Fruit fly (Drosophila melanogaster) whole organism, embryonic: Measurements from ENCODE around the gene NANS.

Experiments
- ATbp ChIP-seq: fragments of 200-800 bp; sonication (Bioruptor generic); optimal IDR thresholded peaks from 2 replicates; lab custom pipeline; 2017; ENCODE audit warnings: missing biosample characterization, mild to moderate bottlenecking, missing genetic modification characterization, missing genetic modification reagents
- Abd-B ChIP-seq: fragments of 200-800 bp; sonication (Bioruptor generic); optimal IDR thresholded peaks from 2 replicates; lab custom pipeline; 2018; ENCODE audit warnings: missing biosample characterization, mild to moderate bottlenecking, missing genetic modification characterization, moderate library complexity
- Bgb ChIP-seq: fragments of 200-800 bp; sonication (Bioruptor generic); IDR thresholded peaks from 2 replicates; pipeline ENCODE4 v1.3.6; 2022; ENCODE audit warnings: missing biosample characterization, missing genetic modification characterization; ENCODE audit not compliant: partially characterized antibody
- CG10267 ChIP-seq: fragments of 200-800 bp; sonication (Bioruptor generic); optimal IDR thresholded peaks from 2 replicates; lab custom pipeline; 2018; ENCODE audit warnings: missing biosample characterization, mild to moderate bottlenecking, missing genetic modification characterization, moderate library complexity
- CG11456 ChIP-seq: fragments of 200-800 bp; sonication (Bioruptor generic); IDR thresholded peaks from 3 replicates; pipeline ENCODE4 v1.3.6; 2022; ENCODE audit warnings: missing biosample characterization, missing genetic modification characterization
- CG12219 ChIP-seq: fragments of 200-800 bp; sonication (Bioruptor generic); optimal IDR thresholded peaks from 3 replicates; lab custom pipeline; 2018; ENCODE audit warnings: missing biosample characterization, mild to moderate bottlenecking, missing genetic modification characterization
- CG12236 ChIP-seq: fragments of 200-800 bp; sonication (Bioruptor generic); optimal IDR thresholded peaks from 2 replicates; lab custom pipeline; 2016; ENCODE audit warnings: missing biosample characterization, missing genetic modification characterization
- CG13424 ChIP-seq: fragments of 200-800 bp; sonication (Bioruptor generic); optimal IDR thresholded peaks from 2 replicates; lab custom pipeline; 2019; ENCODE audit warnings: missing biosample characterization, mild to moderate bottlenecking, missing genetic modification characterization, moderate library complexity
- CG1603 ChIP-seq: fragments of 200-800 bp; sonication (Bioruptor generic); optimal IDR thresholded peaks from 2 replicates; lab custom pipeline; 2019; ENCODE audit warnings: missing biosample characterization, mild to moderate bottlenecking, missing genetic modification characterization, moderate library complexity
- CG17186 ChIP-seq: fragments of 200-800 bp; sonication (Bioruptor generic); optimal IDR thresholded peaks from 3 replicates; lab custom pipeline; 2017; ENCODE audit warnings: missing biosample characterization, missing genetic modification reagents, missing genetic modification characterization
- CG18619 ChIP-seq: fragments of 200-800 bp; sonication (Bioruptor generic); optimal IDR thresholded peaks from 3 replicates; lab custom pipeline; 2017; ENCODE audit warnings: missing biosample characterization, mild to moderate bottlenecking, missing genetic modification characterization
- CG2120 ChIP-seq: fragments of 200-800 bp; sonication (Bioruptor generic); optimal IDR thresholded peaks from 3 replicates; lab custom pipeline; 2016; ENCODE audit warnings: missing biosample characterization, missing genetic modification characterization
- CG31365 ChIP-seq: fragments of 200-800 bp; sonication (Bioruptor generic); optimal IDR thresholded peaks from 2 replicates; lab custom pipeline; 2018; ENCODE audit warnings: missing biosample characterization, mild to moderate bottlenecking, missing genetic modification characterization
- CG32532 ChIP-seq: fragments of 200-800 bp; sonication (Bioruptor generic); IDR thresholded peaks from 2 replicates; pipeline ENCODE4 v1.3.6; 2022; ENCODE audit warnings: missing biosample characterization, missing genetic modification characterization
- CG3995 ChIP-seq: fragments of 200-800 bp; sonication (Bioruptor generic); optimal IDR thresholded peaks from 3 replicates; lab custom pipeline; 2016; ENCODE audit warnings: missing biosample characterization, missing genetic modification characterization
- CG4328 ChIP-seq: fragments of 200-800 bp; sonication (Bioruptor generic); optimal IDR thresholded peaks from 3 replicates; lab custom pipeline; 2017; ENCODE audit warnings: missing biosample characterization, missing genetic modification reagents, missing genetic modification characterization
- CG4424 ChIP-seq: fragments of 200-800 bp; sonication (Bioruptor generic); optimal IDR thresholded peaks from 3 replicates; lab custom pipeline; 2016; ENCODE audit warnings: missing biosample characterization, missing genetic modification characterization
- CG4707 ChIP-seq: fragments of 200-800 bp; sonication (Bioruptor generic); optimal IDR thresholded peaks from 2 replicates; lab custom pipeline; 2018; ENCODE audit warnings: missing biosample characterization, mild to moderate bottlenecking, missing genetic modification characterization, moderate library complexity
- CG6689 ChIP-seq: fragments of 200-800 bp; sonication (Bioruptor generic); IDR thresholded peaks from 2 replicates; pipeline ENCODE4 v1.3.6; 2022; ENCODE audit warnings: missing biosample characterization, missing genetic modification characterization
- CG7556 ChIP-seq: fragments of 200-800 bp; sonication (Bioruptor generic); optimal IDR thresholded peaks from 2 replicates; lab custom pipeline; 2017; ENCODE audit warnings: missing biosample characterization, mild to moderate bottlenecking, missing genetic modification characterization
- CG8388 ChIP-seq: fragments of 200-800 bp; sonication (Bioruptor generic); optimal IDR thresholded peaks from 2 replicates; lab custom pipeline; 2019; ENCODE audit warnings: missing biosample characterization, mild to moderate bottlenecking, missing genetic modification characterization, moderate library complexity
- CG9437 ChIP-seq: fragments of 200-800 bp; sonication (Bioruptor generic); optimal IDR thresholded peaks from 2 replicates; lab custom pipeline; 2018; ENCODE audit warnings: missing biosample characterization, mild to moderate bottlenecking, missing genetic modification characterization
- Camta ChIP-seq: fragments of 200-800 bp; sonication (Bioruptor generic); optimal IDR thresholded peaks from 2 replicates; lab custom pipeline; 2016; ENCODE audit warnings: missing biosample characterization, missing genetic modification characterization
- D19A ChIP-seq: fragments of 200-800 bp; optimal IDR thresholded peaks from 3 replicates; lab custom pipeline; 2019; ENCODE audit warnings: missing biosample characterization, mild to moderate bottlenecking, missing genetic modification characterization, moderate library complexity
- Ets65A ChIP-seq: fragments of 200-800 bp; sonication (Bioruptor generic); peaks from one replicate; lab custom pipeline; 2016; ENCODE audit warnings: missing biosample characterization, missing genetic modification characterization
- Hmx ChIP-seq: fragments of 200-800 bp; sonication (Bioruptor generic); optimal IDR thresholded peaks from 2 replicates; lab custom pipeline; 2016; ENCODE audit warnings: missing biosample characterization, missing genetic modification characterization
- Jarid2 ChIP-seq: fragments of 200-800 bp; sonication (Bioruptor generic); optimal IDR thresholded peaks from 3 replicates; lab custom pipeline; 2017; ENCODE audit warnings: mild to moderate bottlenecking, missing biosample characterization, missing genetic modification reagents, missing genetic modification characterization
- Sox100B ChIP-seq: fragments of 200-800 bp; sonication (Bioruptor generic); optimal IDR thresholded peaks from 3 replicates; lab custom pipeline; 2018; ENCODE audit warnings: missing biosample characterization, mild to moderate bottlenecking, missing genetic modification characterization
- Usf ChIP-seq: fragments of 200-800 bp; sonication (Bioruptor generic); optimal IDR thresholded peaks from 2 replicates; lab custom pipeline; 2017; ENCODE audit warnings: missing genotype, missing biosample characterization, missing genetic modification characterization
- Xbp1 ChIP-seq: fragments of 200-800 bp; sonication (Bioruptor generic); optimal IDR thresholded peaks from 3 replicates; lab custom pipeline; 2016; ENCODE audit warnings: missing biosample characterization, mild to moderate bottlenecking, missing genetic modification characterization
- bcd ChIP-seq: fragments of 200-800 bp; sonication (Bioruptor generic); optimal IDR thresholded peaks from 2 replicates; lab custom pipeline; 2017; ENCODE audit warnings: missing biosample characterization, mild to moderate bottlenecking, missing genetic modification characterization
- cato ChIP-seq: fragments of 200-800 bp; sonication (Bioruptor generic); optimal IDR thresholded peaks from 2 replicates; lab custom pipeline; 2016; ENCODE audit warnings: missing biosample characterization, missing genetic modification characterization, borderline replicate concordance
- ci ChIP-seq: fragments of 200-800 bp; sonication (Bioruptor generic); IDR thresholded peaks from 3 replicates; pipeline ENCODE4 v1.3.6; 2022; ENCODE audit warnings: missing biosample characterization, missing genetic modification characterization
- crol ChIP-seq: fragments of 200-800 bp; sonication (Bioruptor generic); IDR thresholded peaks from 2 replicates; pipeline ENCODE4 v1.3.6; 2022; ENCODE audit warnings: missing biosample characterization, missing genetic modification characterization
- disco-r ChIP-seq: fragments of 200-800 bp; sonication (Bioruptor generic); optimal IDR thresholded peaks from 2 replicates; lab custom pipeline; 2016; ENCODE audit warnings: missing biosample characterization, missing genetic modification characterization
- dmrt11E ChIP-seq: fragments of 200-800 bp; sonication (Bioruptor generic); optimal IDR thresholded peaks from 3 replicates; lab custom pipeline; 2018; ENCODE audit warnings: missing biosample characterization, mild to moderate bottlenecking, missing genetic modification characterization, moderate library complexity
- fd102C ChIP-seq: fragments of 200-800 bp; sonication (Bioruptor generic); optimal IDR thresholded peaks from 2 replicates; lab custom pipeline; 2018; ENCODE audit warnings: missing biosample characterization, mild to moderate bottlenecking, missing genetic modification characterization, moderate library complexity
- h ChIP-seq: fragments of >200 bp; optimal IDR thresholded peaks from 2 replicates; lab custom pipeline; 2017
- ham ChIP-seq: fragments of 200-800 bp; sonication (Bioruptor generic); IDR thresholded peaks from 2 replicates; pipeline ENCODE4 v1.3.6; 2022; ENCODE audit warnings: missing biosample characterization, missing genetic modification characterization
- hb ChIP-seq: fragments of 200-800 bp; sonication (Bioruptor generic); IDR thresholded peaks from 3 replicates; pipeline ENCODE4 v1.3.6; 2022; ENCODE audit warnings: missing biosample characterization, missing genetic modification characterization; ENCODE audit not compliant: partially characterized antibody
- her ChIP-seq: fragments of 200-800 bp; sonication (Bioruptor generic); optimal IDR thresholded peaks from 2 replicates; lab custom pipeline; 2016; ENCODE audit warnings: missing biosample characterization, missing genetic modification characterization
- knrl ChIP-seq: fragments of 200-800 bp; sonication (Bioruptor generic); IDR thresholded peaks from 3 replicates; pipeline ENCODE4 v1.3.6; 2022; ENCODE audit warnings: missing biosample characterization, missing genetic modification characterization; ENCODE audit not compliant: partially characterized antibody
- lbe ChIP-seq: fragments of 200-800 bp; sonication (Bioruptor generic); optimal IDR thresholded peaks from 2 replicates; lab custom pipeline; 2016; ENCODE audit warnings: missing biosample characterization, mild to moderate bottlenecking, missing genetic modification characterization
- oc ChIP-seq: fragments of 200-800 bp; sonication (Bioruptor generic); optimal IDR thresholded peaks from 2 replicates; lab custom pipeline; 2018; ENCODE audit warnings: missing biosample characterization, mild to moderate bottlenecking, missing genetic modification characterization, moderate library complexity
- phol ChIP-seq: fragments of 200-800 bp; sonication (Bioruptor generic); optimal IDR thresholded peaks from 3 replicates; lab custom pipeline; 2018; ENCODE audit warnings: missing biosample characterization, mild to moderate bottlenecking, missing genetic modification characterization, moderate library complexity
- rib ChIP-seq: fragments of 200-800 bp; sonication (Bioruptor generic); IDR thresholded peaks from 2 replicates; pipeline ENCODE4 v1.3.6; 2022; ENCODE audit warnings: missing biosample characterization, missing genetic modification characterization
- trh ChIP-seq: fragments of 200-800 bp; sonication (Bioruptor generic); optimal IDR thresholded peaks from 2 replicates; lab custom pipeline; 2016; ENCODE audit warnings: missing biosample characterization, missing genetic modification characterization
- usp ChIP-seq: fragments of >200 bp; optimal IDR thresholded peaks from 2 replicates; lab custom pipeline; 2017; ENCODE audit warnings: missing biosample characterization, missing genetic modification characterization
- zfh1 ChIP-seq: fragments of 200-800 bp; sonication (Bioruptor generic); IDR thresholded peaks from 3 replicates; pipeline ENCODE4 v1.3.6; 2022; ENCODE audit warnings: missing biosample characterization, missing genetic modification characterization
- zfh2 ChIP-seq: fragments of 200-800 bp; sonication (Bioruptor generic); optimal IDR thresholded peaks from 2 replicates; lab custom pipeline; 2016; ENCODE audit warnings: missing biosample characterization, missing genetic modification characterization

NANS gene

dm6 chr3R:12439401-12440143, 13.2 kb downstream of the NANS start, which contains the start of gene Desat1 (continued):
- peak; percentile 50 for TF ChIP-seq lbe
- TF ChIP-seq zfh1 (GFP tag; lab: Robert Waterston, UW), result no peak
- TF ChIP-seq Camta (GFP tag; lab: Kevin White, UChicago), result no peak
- no peak for TF ChIP-seq CG32532 (GFP tag; lab: Robert Waterston, UW)
- TF ChIP-seq disco-r (GFP tag; lab: Kevin White, UChicago), result no peak
- no peak for TF ChIP-seq oc (tag; lab: Kevin White, UChicago)
- no peak for TF ChIP-seq usp (GFP tag; lab: Kevin White, UChicago)
- peak; percentile 41 for TF ChIP-seq Abd-B (GFP tag; lab: Kevin White, UChicago)
- TF ChIP-seq knrl (GFP tag; lab: Robert Waterston, UW), result peak; percentile 90
- TF ChIP-seq rib (GFP tag; lab: Robert Waterston, UW), result no peak
- no peak for TF ChIP-seq ci (GFP tag; lab: Robert Waterston, UW)
- TF ChIP-seq Sox100B (GFP tag; lab: Kevin White, UChicago), result no peak
- no peak for TF ChIP-seq CG13424 (tag; lab: Kevin White, UChicago)
- TF ChIP-seq CG6689 (GFP tag; lab: Robert Waterston, UW), result no peak
- TF ChIP-seq CG18619, result no peak
- TF ChIP-seq D19A (tag; lab: Kevin White, UChicago), result peak; percentile 55
- no peak for TF ChIP-seq dmrt11E (tag; lab: Kevin White, UChicago)
- TF ChIP-seq CG8388 (GFP tag; lab: Kevin White, UChicago), result no peak
- no peak for TF ChIP-seq Jarid2 (GFP tag; lab: Kevin White, UChicago)
- TF ChIP-seq CG2120 (GFP tag; lab: Kevin White, UChicago), result peak; percentile 51
- no peak for TF ChIP-seq Usf (GFP tag; lab: Kevin White, UChicago)
- no peak for TF ChIP-seq fd102C
- TF ChIP-seq phol (tag; lab: Kevin White, UChicago), result peak; percentile 9
- TF ChIP-seq CG4707 (GFP tag; lab: Kevin White, UChicago), result no peak
- no peak for TF ChIP-seq CG12236 (GFP tag; lab: Kevin White, UChicago)
- peak; percentile 90 for TF ChIP-seq Bgb (GFP tag; lab: Robert Waterston, UW)
- no peak for TF ChIP-seq Xbp1 (GFP tag; lab: Kevin White, UChicago)
- no peak for TF ChIP-seq CG31365 (tag; lab: Kevin White, UChicago)
- TF ChIP-seq zfh2 (GFP tag; lab: Kevin White, UChicago), result no peak
- TF ChIP-seq CG11456 (GFP tag; lab: Robert Waterston, UW), result no peak
- peak; percentile 12 for TF ChIP-seq CG17186 (GFP tag; lab: Kevin White, UChicago)
- no peak for TF ChIP-seq CG4424 (GFP tag; lab: Kevin White, UChicago)
- TF ChIP-seq her, result no peak
- no peak for TF ChIP-seq ATbp (GFP tag; lab: Kevin White, UChicago)
- TF ChIP-seq bcd (GFP tag; lab: Kevin White, UChicago), result no peak
- peak; percentile 27 for TF ChIP-seq CG1603
- no peak for TF ChIP-seq Ets65A
- no peak for TF ChIP-seq crol (GFP tag; lab: Robert Waterston, UW)
- TF ChIP-seq ham, result no peak
- TF ChIP-seq cato (GFP tag; lab: Kevin White, UChicago), result no peak
- TF ChIP-seq CG3995, result peak; percentile 19
- no peak for TF ChIP-seq h
- peak; percentile 79 for TF ChIP-seq hb (GFP tag; lab: Robert Waterston, UW)
- no peak for TF ChIP-seq CG9437 (GFP tag; lab: Kevin White, UChicago)
- no peak for TF ChIP-seq Hmx (GFP tag; lab: Kevin White, UChicago)
- no peak for TF ChIP-seq CG4328 (GFP tag; lab: Kevin White, UChicago)
- TF ChIP-seq CG10267 (tag; lab: Kevin White, UChicago), result peak; percentile 50
- no peak for TF ChIP-seq CG7556 (GFP tag; lab: Kevin White, UChicago)
- no peak for TF ChIP-seq CG12219 (GFP tag; lab: Kevin White, UChicago)
- no peak for TF ChIP-seq trh
